Fruit fly (Drosophila melanogaster): ENCODE results near the gene CG5167.

Gene CG5167

dm6 chr3R:12365264-12365840 is 41.0 kb upstream of the CG5167 start, which contains the start of gene GstD10:
Gene GstD10, minus strand, starts transcription at chr3R:12365735.
- TF ChIP-seq vri (GFP tag; optimal IDR thresholded peaks at IDR 0.05), result peak; percentile 75
- peak; percentile 90 for TF ChIP-seq svp (GFP tag)
- TF ChIP-seq CG10669 (GFP tag; optimal IDR thresholded peaks at IDR 0.05), result no peak

- TF ChIP-seq esn (GFP tag; optimal IDR thresholded peaks at IDR 0.05) (no peak), vri (GFP tag; optimal IDR thresholded peaks at IDR 0.05) (peak; percentile 8), Eip93F (GFP tag; optimal IDR thresholded peaks at IDR 0.05) (peak; percentile 3), fkh (GFP tag; optimal IDR thresholded peaks at IDR 0.05) (peak; percentile 31), pdm3 (GFP tag; optimal IDR thresholded peaks at IDR 0.05) (no peak)
Measured at dm6 chr3R:12365887-12366286, 40.4 kb upstream of the CG5167 start.

- TF ChIP-seq Eip78C (GFP tag), result peak; percentile 41
- TF ChIP-seq dac (GFP tag; optimal IDR thresholded peaks at IDR 0.05), result no peak
Measured at dm6 chr3R:12367464-12367863, 38.9 kb upstream of the CG5167 start, which contains the start of gene GstD9. Gene GstD9, minus strand, starts transcription at chr3R:12367564.

- TF ChIP-seq topi (GFP tag; optimal IDR thresholded peaks at IDR 0.05) (peak; percentile 48), Smox (GFP tag; optimal IDR thresholded peaks at IDR 0.05) (peak; percentile 36), Hr38 (GFP tag; optimal IDR thresholded peaks at IDR 0.05) (no peak), Met (GFP tag; optimal IDR thresholded peaks at IDR 0.05) (peak; percentile 50), Sox15 (GFP tag; optimal IDR thresholded peaks at IDR 0.05) (peak; percentile 10), CG10669 (GFP tag; optimal IDR thresholded peaks at IDR 0.05) (peak; percentile 40), fd85E (GFP tag; optimal IDR thresholded peaks at IDR 0.05) (no peak), CG11902 (GFP tag; optimal IDR thresholded peaks at IDR 0.05) (no peak), CG1621 (tag; optimal IDR thresholded peaks at IDR 0.05) (no peak), CG6792 (GFP tag; optimal IDR thresholded peaks at IDR 0.05) (peak; percentile 21), dsx (GFP tag; optimal IDR thresholded peaks at IDR 0.05; ENCODE audit: poor library complexity, severe bottlenecking) (peak; percentile 20), CG32006 (GFP tag; optimal IDR thresholded peaks at IDR 0.05) (peak; percentile 89), Hr4 (GFP tag; optimal IDR thresholded peaks at IDR 0.05) (peak; percentile 83), CG16779 (tag; optimal IDR thresholded peaks at IDR 0.05) (peak; percentile 36), CG9139 (GFP tag; optimal IDR thresholded peaks at IDR 0.05) (peak; percentile 36), CG6808 (GFP tag; optimal IDR thresholded peaks at IDR 0.05) (peak; percentile 51), Ets96B (tag; optimal IDR thresholded peaks at IDR 0.05) (peak; percentile 51), fkh (GFP tag; optimal IDR thresholded peaks at IDR 0.05) (peak; percentile 62), CG11762 (GFP tag; optimal IDR thresholded peaks at IDR 0.05; ENCODE audit: insufficient read depth) (peak; percentile 30), CG6276 (GFP tag; optimal IDR thresholded peaks at IDR 0.05) (peak; percentile 77), OdsH (GFP tag; optimal IDR thresholded peaks at IDR 0.05) (peak; percentile 59), Sox14 (GFP tag; optimal IDR thresholded peaks at IDR 0.05) (peak; percentile 67), CG3919 (GFP tag; optimal IDR thresholded peaks at IDR 0.05) (peak; percentile 71), Eip93F (GFP tag; optimal IDR thresholded peaks at IDR 0.05) (no peak), CG6854 (GFP tag; optimal IDR thresholded peaks at IDR 0.05) (no peak), Hr39 (GFP tag; optimal IDR thresholded peaks at IDR 0.05) (peak; percentile 61), CG8632 (GFP tag; optimal IDR thresholded peaks at IDR 0.05) (no peak), achi (GFP tag; optimal IDR thresholded peaks at IDR 0.05) (peak; percentile 74), lz (GFP tag; optimal IDR thresholded peaks at IDR 0.05) (peak; percentile 64), pdm3 (GFP tag; optimal IDR thresholded peaks at IDR 0.05) (peak; percentile 43), ss (GFP tag; optimal IDR thresholded peaks at IDR 0.05) (peak; percentile 3 to 53), dac (GFP tag; optimal IDR thresholded peaks at IDR 0.05) (peak; percentile 47), CG34406 (GFP tag; optimal IDR thresholded peaks at IDR 0.05) (peak; percentile 43), CG7368 (GFP tag; optimal IDR thresholded peaks at IDR 0.05) (peak; percentile 1), acj6 (GFP tag; optimal IDR thresholded peaks at IDR 0.05) (peak; percentile 43), Sox102F (GFP tag; optimal IDR thresholded peaks at IDR 0.05) (peak; percentile 2), net (GFP tag; optimal IDR thresholded peaks at IDR 0.05) (peak; percentile 63), svp (GFP tag) (peak; percentile 79), CG11294 (GFP tag; IDR thresholded peaks at IDR 0.05) (peak; percentile 59), CG8319 (GFP tag; optimal IDR thresholded peaks at IDR 0.05) (no peak)
Measured at dm6 chr3R:12369135-12369792, 37.1 kb upstream of the CG5167 start, which contains the start of gene GstD1. Gene GstD1, minus strand, starts transcription at chr3R:12369268.
